Worm (Caenorhabditis elegans): ENCODE measurements around the gene toc-1.
A peak's percentile ranks its signal among the peaks of the same experiment; 100 is the strongest.

toc-1 gene

DNA sequence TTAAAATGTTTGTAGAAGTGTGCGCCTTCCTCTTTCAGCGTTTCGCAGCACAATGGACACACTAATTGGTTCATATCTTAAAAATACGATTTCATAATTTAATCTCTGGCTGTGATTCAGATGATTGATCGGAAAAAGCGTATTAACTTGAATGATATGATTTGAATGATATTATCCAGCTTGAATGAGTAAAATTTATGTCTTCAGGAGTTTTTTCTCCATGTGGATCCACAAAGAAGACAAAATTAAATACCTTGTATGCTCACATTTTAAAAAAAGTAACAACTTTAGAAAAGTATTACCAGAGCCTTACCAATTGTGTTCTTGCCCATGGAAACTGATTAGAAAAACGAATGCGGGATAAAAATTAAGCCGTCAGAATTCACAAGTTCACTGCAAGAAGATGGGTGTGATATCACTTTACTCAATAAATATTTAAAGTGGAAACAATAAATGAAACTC is 1.6 kb upstream of the toc-1 start, which contains the start of gene ztf-8 (continued):
- no peak for TF ChIP-seq nhr-237 (tag; optimal IDR thresholded peaks at IDR 0.05)
- TF ChIP-seq egl-27 (tag; optimal IDR thresholded peaks at IDR 0.05): no peak
- TF ChIP-seq hlh-17 (GFP tag; optimal IDR thresholded peaks at IDR 0.05; ENCODE audit: borderline replicate concordance): no peak
- TF ChIP-seq elt-3 (tag; optimal IDR thresholded peaks at IDR 0.05): no peak
- no peak for TF ChIP-seq ceh-88 (GFP tag; IDR thresholded peaks at IDR 0.05)
- TF ChIP-seq fkh-10 (GFP tag; optimal IDR thresholded peaks at IDR 0.05): no peak
- TF ChIP-seq xbp-1 (tag; optimal IDR thresholded peaks at IDR 0.05): no peak
- TF ChIP-seq unc-30 (tag; optimal IDR thresholded peaks at IDR 0.05): no peak

DNA sequence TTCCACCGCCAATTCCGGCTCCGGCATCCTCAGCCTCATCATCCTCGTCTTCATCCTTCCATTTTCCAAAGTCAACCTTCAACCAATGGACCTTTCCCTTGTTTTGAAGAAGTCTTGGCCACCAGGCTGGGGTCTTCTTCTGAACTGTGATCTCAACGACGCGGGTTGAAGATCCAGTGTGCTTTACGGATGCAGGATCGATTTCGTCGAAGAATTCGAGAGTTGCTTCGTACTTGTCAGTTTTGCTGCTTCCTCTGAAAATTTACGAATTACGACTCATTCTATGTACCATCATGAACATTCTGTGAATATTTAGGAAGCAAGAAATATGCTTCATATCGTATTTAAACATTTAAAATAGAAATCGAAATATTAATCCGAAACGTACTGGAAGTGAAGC is 801 bp upstream of the toc-1 start:
- TF ChIP-seq efl-1 (optimal IDR thresholded peaks at IDR 0.05) (no peak), efl-1 (GFP tag; optimal IDR thresholded peaks at IDR 0.05 in 1 of 2) (peak in 1 of 2 experiments; percentile 37), aly-2 (tag; optimal IDR thresholded peaks at IDR 0.05) (no peak), nhr-85 (tag) (peak; percentile 30)

DNA sequence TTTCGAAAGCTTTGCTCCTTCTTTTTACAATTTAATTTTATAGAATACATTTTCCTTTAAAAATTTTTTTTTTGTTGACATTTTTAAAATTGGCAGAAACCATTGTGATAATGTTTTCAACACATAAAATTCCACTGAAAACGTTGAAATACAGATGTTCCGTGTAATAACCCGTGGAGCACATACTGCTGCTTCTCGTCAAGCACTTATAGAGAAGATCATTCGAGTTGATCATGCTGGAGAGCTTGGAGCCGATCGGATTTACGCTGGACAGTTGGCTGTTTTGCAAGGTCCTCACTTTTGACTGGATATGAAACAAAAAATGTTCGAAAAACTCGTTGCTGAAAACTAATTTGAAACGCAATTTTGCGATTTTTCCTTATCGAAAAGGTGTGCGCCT is 2.7 kb downstream of the toc-1 start, which contains the start of gene clk-1:
clk-1 (plus strand) TSS at position 155 of the 400 bp plus-strand sequence.
- TF ChIP-seq sup-37 (GFP tag; optimal IDR thresholded peaks at IDR 0.05): no peak
- TF ChIP-seq mep-1 (tag; optimal IDR thresholded peaks at IDR 0.05): no peak
- TF ChIP-seq isw-1 (GFP tag; IDR thresholded peaks at IDR 0.05): no peak
- TF ChIP-seq aly-2 (tag; optimal IDR thresholded peaks at IDR 0.05): no peak
- TF ChIP-seq lsy-2 (tag; optimal IDR thresholded peaks at IDR 0.05): no peak
- TF ChIP-seq egl-13 (tag; optimal IDR thresholded peaks at IDR 0.05): no peak
- TF ChIP-seq ceh-82 (tag; optimal IDR thresholded peaks at IDR 0.05): no peak
- TF ChIP-seq nhr-12 (tag; optimal IDR thresholded peaks at IDR 0.05): no peak
- TF ChIP-seq pqm-1 (tag; optimal IDR thresholded peaks at IDR 0.05): no peak
- no peak for TF ChIP-seq Y116A8C.19 (tag; optimal IDR thresholded peaks at IDR 0.05; ENCODE audit: borderline replicate concordance)
- TF ChIP-seq grh-1 (GFP tag; IDR thresholded peaks at IDR 0.05): no peak
- TF ChIP-seq mdl-1 (tag; optimal IDR thresholded peaks at IDR 0.05): no peak
- no peak for TF ChIP-seq fkh-10 (GFP tag; optimal IDR thresholded peaks at IDR 0.05)
- TF ChIP-seq nhr-237 (tag; optimal IDR thresholded peaks at IDR 0.05): no peak
- TF ChIP-seq C16A3.4 (tag; optimal IDR thresholded peaks at IDR 0.05): no peak
- no peak for TF ChIP-seq dpl-1 (GFP tag; optimal IDR thresholded peaks at IDR 0.05)

DNA sequence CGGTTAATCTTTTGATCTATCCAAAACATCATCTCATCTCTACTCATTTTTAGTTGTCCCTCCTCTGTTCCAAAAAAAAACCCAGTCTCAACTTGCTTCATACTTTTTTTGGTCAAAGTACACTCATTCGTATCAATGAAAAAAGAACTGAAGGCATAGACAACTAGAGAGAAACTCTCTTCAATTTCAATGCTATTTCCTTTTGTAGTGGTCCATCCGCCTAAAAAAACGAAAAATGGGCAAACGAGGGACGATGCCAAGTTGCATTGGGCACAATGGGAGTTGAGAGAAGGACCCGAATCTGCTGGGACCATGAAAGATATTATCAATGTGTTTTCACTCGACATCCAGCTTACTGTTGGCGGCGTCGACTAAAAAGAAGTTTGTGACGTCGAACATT is 5.2 kb downstream of the toc-1 start:
- TF ChIP-seq fkh-10 (GFP tag; optimal IDR thresholded peaks at IDR 0.05): no peak
- TF ChIP-seq mep-1 (tag; optimal IDR thresholded peaks at IDR 0.05): peak; percentile 16
- TF ChIP-seq nhr-85 (tag): no peak
- no peak for TF ChIP-seq unc-62 (GFP tag; optimal IDR thresholded peaks at IDR 0.05)
- no peak for TF ChIP-seq hlh-17 (GFP tag; optimal IDR thresholded peaks at IDR 0.05; ENCODE audit: borderline replicate concordance)
- TF ChIP-seq jun-1 (tag; optimal IDR thresholded peaks at IDR 0.05): no peak
- peak; percentile 38 to 61 for TF ChIP-seq efl-1 (optimal IDR thresholded peaks at IDR 0.05)
- peak in 1 of 2 experiments; percentile 92 for TF ChIP-seq efl-1 (GFP tag; optimal IDR thresholded peaks at IDR 0.05 in 1 of 2)
- peak in 1 of 3 experiments; percentile 35 for TF ChIP-seq ceh-82 (tag; optimal IDR thresholded peaks at IDR 0.05)
- TF ChIP-seq tlp-1 (tag; optimal IDR thresholded peaks at IDR 0.05): no peak
- no peak for TF ChIP-seq alr-1 (tag; optimal IDR thresholded peaks at IDR 0.05; ENCODE audit: borderline replicate concordance)
- peak; percentile 59 for TF ChIP-seq nhr-19 (GFP tag; conservative IDR thresholded peaks at IDR 0.05)
- no peak for TF ChIP-seq skn-1 (tag; optimal IDR thresholded peaks at IDR 0.05)
- no peak for TF ChIP-seq C16A3.4 (tag; optimal IDR thresholded peaks at IDR 0.05)
- no peak for TF ChIP-seq unc-30 (tag; optimal IDR thresholded peaks at IDR 0.05)
- no peak for TF ChIP-seq nhr-11 (tag; optimal IDR thresholded peaks at IDR 0.05)
- TF ChIP-seq lin-35 (GFP tag; optimal IDR thresholded peaks at IDR 0.05): peak in 1 of 2 experiments; percentile 26
- peak; percentile 31 for TF ChIP-seq snu-23 (GFP tag; optimal IDR thresholded peaks at IDR 0.05)
- TF ChIP-seq grh-1 (GFP tag; IDR thresholded peaks at IDR 0.05): no peak
- TF ChIP-seq ztf-11 (tag; optimal IDR thresholded peaks at IDR 0.05): no peak
- peak in 1 of 2 experiments; percentile 35 for TF ChIP-seq lsy-2 (tag; optimal IDR thresholded peaks at IDR 0.05)
- no peak for TF ChIP-seq irx-1 (tag; optimal IDR thresholded peaks at IDR 0.05)
- no peak for TF ChIP-seq hlh-4 (tag; optimal IDR thresholded peaks at IDR 0.05)
- TF ChIP-seq unc-86 (tag; optimal IDR thresholded peaks at IDR 0.05): no peak
- TF ChIP-seq nhr-47 (tag; optimal IDR thresholded peaks at IDR 0.05): no peak
- TF ChIP-seq pqm-1 (tag; optimal IDR thresholded peaks at IDR 0.05): no peak
- TF ChIP-seq lin-14 (GFP tag; optimal IDR thresholded peaks at IDR 0.05): peak; percentile 77
- no peak for TF ChIP-seq sup-37 (GFP tag; optimal IDR thresholded peaks at IDR 0.05)
- peak; percentile 32 for TF ChIP-seq nhr-71 (tag; optimal IDR thresholded peaks at IDR 0.05)
- TF ChIP-seq vab-15 (tag; optimal IDR thresholded peaks at IDR 0.05): no peak
- TF ChIP-seq efl-3 (GFP tag; optimal IDR thresholded peaks at IDR 0.05): no peak
- TF ChIP-seq fkh-8 (tag; optimal IDR thresholded peaks at IDR 0.05): no peak
- peak; percentile 0 for TF ChIP-seq swsn-7 (tag; optimal IDR thresholded peaks at IDR 0.05)

Data from whole organism, L1 larva.